Fruit fly (Drosophila melanogaster) whole organism, larva: ENCODE results near the gene Sdhaf3.

Experiments
- noc ChIP-seq: fragments of 200-800 bp; sonication (Bioruptor generic); optimal IDR thresholded peaks from 3 replicates; lab custom pipeline; 2019; ENCODE audit warnings: missing biosample characterization, mild to moderate bottlenecking, missing genetic modification characterization, moderate library complexity

Gene Sdhaf3

DNA sequence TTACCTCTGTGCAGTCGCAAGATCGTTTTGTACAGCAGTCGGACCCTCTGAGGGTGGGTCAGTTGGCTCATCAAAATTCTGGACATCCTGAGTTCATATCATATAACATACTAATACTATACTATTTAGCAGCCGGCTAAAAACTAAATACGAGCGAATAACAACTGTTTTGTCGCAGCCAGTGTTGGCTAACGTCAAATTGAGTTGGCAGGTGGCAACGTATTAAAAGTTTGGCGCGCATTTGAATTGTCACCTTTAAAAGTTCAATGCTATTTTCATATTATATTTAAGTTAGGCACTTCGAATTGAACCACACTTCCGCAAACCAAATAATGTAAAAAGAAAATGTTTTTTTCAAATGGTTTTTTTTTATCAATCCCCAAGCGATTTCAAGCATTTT lies at the start of gene Sdhaf3:
Gene Sdhaf3 (minus strand): TSS at position 177 of the 400 bp plus-strand sequence.
- TF ChIP-seq noc: no peak

DNA sequence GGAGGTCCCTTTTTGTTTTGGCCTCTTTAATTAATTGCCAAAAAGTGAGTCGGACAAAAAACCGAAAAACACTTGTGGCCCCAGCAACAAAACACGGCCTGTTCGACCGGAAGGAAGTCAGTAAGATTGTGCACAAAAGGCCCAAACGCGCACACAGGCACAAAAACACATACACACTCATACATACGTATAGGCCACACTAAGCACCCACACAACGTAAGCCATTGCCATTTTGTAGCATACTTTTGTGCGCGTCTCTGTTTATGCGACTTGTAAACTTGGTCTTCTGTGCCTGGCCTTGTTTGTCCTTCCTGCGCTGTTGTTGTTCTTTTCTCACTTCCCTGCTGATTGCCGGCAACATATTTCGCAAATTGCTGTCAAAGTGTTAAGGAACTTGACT lies 48.2 kb upstream of the Sdhaf3 start:
- TF ChIP-seq noc: no peak

DNA sequence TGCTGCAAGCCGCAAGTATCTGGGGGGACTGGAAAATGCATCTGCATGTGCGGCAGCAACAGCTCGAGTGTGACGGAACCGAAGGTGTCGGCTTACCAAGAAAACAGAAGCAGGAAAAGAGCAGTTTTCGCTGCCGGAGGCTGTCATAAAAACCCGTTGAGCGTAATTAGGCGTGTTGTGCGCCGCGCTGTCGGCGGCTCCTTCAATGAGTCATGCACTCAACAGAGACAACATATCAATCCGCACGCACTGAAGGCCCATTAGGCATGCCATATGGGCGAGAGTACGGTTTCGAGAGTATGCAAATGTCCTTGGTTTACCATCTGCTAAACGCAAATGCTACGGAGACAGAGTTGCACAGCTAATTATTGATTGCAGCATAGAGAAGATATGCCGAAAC lies 46.2 kb upstream of the Sdhaf3 start:
- TF ChIP-seq noc: no peak

DNA sequence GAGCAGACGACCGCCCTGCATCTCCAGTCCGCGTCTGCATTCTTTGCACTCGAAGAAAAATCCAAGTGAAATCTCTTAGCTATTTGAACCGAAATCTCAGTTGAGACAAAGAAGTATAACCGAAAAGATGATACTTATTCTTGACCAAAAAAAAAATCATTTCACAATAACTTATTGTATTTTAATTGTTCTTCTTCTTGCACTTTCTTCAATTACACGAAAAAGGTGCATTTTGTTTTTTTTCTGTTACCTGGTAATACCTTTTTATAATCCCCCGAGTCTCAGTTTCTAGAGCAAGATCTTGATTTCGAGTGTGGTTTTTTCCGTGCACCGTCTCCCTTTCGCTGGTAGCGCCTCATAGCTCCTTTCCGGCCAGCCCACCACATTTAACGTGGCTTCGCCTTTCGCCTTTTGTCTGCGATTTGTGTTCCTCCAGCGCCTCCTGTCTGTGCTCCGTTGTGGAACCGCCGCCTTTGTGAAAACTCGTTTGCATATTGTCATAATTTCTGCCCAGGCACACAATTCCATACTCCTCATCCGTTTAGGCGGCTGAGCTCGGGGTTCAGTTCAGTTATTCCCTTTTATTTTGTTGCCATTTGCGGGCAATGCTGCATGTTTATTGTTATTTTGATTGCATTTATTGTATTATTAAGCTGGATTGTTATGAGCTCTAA lies 44.6 kb upstream of the Sdhaf3 start:
- TF ChIP-seq noc: no peak

DNA sequence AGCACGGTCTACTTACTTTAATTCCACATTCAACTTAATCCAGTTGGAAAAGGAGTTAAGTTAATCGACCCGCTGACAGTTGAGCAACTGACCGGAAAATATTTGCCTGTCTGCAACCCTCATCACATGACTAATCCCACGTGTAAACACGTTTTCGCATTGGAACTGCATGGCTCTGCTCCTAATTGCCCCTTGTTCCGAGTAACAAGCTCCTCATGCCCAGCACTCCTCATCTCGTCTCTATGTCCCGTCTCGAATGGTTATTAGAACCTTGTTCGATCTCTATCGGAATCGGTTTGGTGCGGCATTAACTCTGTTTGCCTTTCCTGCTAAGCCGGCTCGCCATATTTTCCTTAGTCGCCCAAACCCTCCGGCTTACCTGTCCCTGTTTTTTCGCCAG lies 44.0 kb upstream of the Sdhaf3 start:
- TF ChIP-seq noc: no peak

DNA sequence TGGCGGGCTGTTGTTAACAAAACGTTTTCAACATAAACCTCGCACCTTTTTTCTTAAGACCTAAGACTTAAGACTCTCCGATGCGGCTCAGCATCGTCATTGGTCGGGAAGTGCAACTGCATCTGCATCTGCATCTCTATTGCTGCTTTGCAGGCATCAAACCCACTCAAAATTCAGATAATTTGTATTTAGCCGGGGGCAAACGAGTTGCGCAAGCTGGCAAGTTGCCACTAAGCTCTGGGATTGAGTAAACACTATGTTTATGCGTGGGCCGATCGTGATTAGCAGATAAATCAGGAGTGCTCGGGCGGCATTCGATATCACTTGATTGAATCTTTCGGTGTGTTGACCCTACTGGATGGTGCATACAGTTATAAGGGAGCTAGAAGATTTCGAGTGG lies 43.3 kb upstream of the Sdhaf3 start:
- no peak for TF ChIP-seq noc

DNA sequence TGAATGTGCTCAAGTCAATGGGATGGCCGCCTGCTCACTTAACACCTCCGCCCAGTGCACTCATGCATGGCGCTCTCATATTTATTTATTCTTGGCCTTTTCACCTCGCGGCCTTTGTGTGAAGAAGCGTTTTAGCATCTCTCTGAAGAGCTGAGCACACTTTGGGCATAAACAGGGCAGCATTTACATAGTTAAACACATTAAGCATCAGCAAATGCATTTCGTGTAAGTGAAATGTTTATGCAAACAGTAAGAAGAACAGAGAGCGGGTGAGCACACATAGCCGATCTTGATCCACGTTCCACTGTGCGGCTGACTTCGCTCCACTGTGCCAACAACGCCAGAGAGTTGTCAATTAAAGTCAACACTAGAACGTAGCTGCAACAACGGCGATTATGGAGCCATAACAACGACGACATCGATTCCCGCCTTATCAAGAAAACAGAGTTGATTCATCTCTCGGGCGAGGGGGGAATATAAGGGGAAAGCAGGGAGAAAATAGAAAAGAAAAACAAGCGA lies 42.4 kb upstream of the Sdhaf3 start:
- TF ChIP-seq noc: no peak

DNA sequence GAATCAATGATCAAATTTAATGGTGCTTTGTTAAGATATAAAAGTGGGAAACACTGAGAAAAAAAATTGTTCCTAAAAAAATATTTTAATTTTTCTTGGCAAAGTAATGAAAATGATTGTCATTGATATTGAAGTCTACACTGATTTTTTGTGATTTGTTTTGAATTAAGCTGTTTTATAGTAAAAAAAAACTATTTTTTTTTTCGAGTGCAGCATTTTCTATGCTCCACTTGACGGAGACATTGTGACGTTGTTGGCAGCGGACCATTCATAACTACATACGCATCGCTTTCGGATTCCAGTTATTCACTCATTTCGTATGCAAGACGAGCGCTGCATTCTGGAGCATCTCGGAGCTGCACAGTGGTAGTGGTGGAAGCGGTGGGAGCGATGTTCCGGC lies 41.9 kb upstream of the Sdhaf3 start:
- no peak for TF ChIP-seq noc

DNA sequence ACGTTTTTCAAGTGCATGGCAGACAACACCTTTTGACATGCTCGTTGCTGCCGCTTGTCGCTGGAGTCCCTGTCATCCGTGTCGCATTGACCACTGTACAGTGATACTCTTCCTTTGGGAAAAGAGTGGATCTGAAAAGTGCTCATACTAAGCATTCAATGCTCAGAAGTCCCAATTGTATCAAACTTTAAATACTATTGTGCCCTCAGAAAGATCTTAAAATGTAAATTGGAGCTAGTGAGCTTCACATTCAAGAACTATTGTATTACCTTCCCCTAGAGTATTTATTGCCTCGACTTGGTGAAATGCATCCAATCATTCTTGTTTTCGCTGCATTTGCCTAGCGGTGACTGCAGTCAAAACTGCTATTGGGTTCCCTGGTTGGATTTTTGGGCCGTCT lies 41.1 kb upstream of the Sdhaf3 start:
- no peak for TF ChIP-seq noc

DNA sequence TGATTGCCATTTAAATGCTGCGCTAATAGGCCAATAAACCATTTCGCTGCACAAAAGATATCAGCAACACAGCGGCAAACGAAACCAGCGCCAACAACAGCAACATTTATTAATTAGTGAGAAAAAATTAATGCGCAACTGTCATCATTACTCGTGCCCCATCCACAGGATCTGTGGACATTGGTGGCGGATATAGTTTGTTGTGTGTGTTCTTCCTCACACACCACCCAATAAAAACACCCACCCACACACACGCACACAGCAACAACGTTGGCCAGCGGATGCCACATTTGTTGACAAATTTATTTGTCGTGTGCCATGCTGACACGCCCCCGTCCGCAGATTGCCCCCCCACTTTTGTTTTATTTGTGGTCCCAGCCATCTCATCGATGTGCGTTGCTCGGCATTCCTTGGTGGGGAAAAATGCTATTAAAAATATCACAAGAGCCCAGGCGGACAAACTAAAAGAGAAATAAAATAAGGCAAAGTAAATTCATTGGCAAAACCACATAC lies 36.0 kb upstream of the Sdhaf3 start:
- no peak for TF ChIP-seq noc

DNA sequence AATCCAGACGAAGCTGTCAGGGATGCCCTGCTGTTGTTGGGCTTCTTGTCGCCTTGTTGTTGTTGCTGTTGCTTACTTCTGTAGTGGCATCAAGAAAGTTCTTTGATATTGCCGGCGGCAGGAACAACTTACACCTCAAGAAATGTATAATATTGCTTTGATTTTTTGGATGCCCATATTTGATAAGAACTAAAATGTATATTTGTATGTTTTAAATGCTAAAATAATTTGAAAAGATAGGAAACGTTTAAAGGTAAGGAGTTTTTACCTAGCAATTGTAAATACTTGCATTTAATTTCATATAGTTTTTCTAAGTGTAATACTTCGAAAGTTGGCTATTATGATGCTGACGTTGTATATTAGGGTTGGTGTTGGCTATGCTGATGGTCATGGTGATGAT lies 27.9 kb upstream of the Sdhaf3 start:
- no peak for TF ChIP-seq noc

DNA sequence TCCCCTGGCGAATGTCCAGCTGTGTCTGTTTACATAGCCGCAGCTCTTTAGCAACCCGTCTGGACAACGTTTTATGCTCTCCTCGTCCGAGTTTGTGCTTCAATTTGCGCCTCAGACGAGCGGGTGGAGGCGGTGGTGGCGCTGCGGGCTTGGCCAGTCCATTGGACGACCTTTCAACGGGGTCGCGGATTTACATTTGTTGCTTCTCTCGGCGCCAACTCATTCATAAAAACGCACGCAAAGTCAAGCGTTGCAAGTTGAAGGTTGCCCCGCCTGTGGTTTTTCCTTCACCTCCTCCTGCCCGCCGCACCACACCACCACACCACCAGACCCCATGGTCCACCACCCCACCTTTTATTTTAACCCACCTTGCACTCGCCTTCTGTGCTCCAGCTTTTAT lies 25.5 kb upstream of the Sdhaf3 start:
- no peak for TF ChIP-seq noc

DNA sequence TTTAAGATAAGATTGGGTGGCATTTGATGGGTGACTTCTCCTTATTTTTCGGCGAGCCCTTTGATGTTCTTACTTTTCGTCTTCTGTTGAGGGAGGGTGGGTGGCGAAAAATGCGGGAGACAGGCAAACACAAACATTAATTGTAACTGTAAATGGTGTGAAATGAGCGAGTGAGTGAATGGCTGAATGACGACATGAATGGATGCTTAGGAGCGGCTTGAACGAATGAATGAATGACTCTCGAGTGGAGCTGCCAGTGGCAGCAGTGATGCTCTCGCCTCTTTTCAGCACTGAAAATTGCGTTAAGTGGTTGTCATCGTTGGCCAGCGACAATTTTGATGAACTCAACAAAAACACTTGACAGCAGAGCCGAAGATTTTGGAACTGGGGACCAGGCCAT lies 22.3 kb upstream of the Sdhaf3 start:
- TF ChIP-seq noc: no peak

DNA sequence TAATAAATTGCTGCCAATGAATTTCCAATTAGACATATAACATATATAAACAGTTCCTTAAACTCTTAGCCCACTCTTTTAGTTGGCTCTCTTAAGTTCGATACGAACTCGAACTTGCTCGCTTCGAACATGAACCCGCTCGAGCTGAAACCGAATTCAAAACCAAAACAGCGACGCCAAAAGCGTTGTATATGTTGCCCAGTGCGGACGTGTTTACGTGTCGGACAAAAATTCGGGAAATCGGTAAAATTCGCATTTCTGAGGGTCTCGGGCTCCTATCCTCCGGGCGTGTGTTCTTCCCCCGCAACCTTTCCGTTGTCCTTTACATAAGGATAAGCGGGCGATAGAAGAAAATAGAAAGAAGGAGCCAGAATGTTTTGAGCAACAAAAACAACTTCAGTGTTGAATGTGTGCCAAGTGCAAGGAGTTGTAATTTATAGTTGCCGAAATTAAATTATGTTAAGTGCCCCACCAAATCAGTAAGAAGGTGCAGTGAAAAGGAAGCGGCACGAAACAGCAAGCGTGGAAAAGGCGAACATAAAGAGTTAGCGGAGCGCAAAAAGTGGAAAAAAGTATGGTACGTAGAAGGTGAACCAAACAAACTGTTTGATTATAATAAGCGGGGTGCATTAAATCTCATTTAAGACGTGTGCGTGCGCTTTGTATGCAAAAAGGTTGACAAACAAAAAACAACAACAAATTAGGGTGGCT lies 20.5 kb upstream of the Sdhaf3 start, which contains the start of gene CG42342:
Gene CG42342 (plus strand): TSS at position 176 of the 711 bp plus-strand sequence.
- no peak for TF ChIP-seq noc

DNA sequence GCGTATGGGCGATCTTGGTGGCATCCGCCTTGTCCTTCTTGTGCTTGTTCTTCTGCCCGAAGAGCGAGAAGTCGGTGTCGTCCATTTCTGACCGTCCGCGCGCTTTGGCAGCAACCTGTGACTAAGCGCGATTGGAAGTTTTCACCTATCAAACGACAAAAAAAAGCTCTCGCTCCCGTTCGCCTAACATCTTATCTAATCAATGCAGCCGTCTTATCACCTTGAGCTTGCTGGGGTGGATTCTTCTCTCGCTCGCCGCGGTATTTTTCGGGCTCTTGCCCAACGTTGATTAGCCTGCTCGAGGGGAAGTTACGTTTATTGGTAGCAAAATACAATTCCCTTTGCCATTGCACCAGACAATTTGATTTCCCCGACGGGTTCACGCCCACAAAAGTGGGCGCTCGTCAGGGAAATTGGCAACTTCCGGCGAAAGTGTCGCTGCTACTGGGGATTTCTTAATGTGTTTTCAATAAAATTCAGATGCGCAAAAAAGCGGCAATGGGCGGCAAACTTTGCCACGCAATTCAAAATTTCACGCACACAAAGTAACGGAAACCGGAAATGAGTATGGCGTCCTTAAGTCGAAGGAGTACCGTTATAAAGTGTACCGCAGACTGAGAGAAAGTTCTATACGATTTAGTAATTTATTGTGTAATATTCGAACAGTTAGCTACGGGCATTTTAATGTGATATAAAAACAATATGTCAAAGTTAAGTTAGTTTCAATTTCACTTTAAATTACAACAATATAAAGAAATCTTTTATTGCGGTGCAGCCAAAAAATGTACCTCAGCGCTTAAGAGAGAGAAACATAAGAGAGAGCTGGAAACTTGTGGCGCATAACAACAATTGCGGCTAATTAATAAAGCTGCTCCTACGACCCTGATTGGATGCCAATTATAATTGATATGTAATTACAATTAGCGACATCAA lies 18.9 kb upstream of the Sdhaf3 start, which contains the start of gene Decay:
Gene Decay (minus strand): TSS at position 132 of the 933 bp plus-strand sequence.
- no peak for TF ChIP-seq noc

DNA sequence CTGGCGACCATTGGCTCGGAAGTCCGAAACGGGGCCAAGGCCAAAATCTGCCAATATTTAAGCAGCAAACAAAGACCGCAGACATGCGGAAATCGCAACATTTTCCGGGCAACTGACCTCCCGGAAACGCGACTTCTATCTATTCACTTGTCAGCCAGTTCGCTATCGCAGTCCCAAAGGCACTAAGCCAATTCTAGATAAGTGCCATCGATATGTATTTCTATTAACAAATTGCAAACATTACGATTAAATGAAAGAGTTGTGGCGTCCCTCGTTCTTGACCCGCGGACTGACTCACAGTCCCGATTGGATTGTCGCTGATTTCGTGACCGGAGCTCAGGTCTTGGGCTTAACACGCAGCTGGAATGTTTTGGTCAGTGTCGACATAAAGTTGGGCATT lies 16.6 kb upstream of the Sdhaf3 start, which contains the start of gene Gr89a:
Gene Gr89a (minus strand): TSS at position 101 of the 400 bp plus-strand sequence.
- no peak for TF ChIP-seq noc

DNA sequence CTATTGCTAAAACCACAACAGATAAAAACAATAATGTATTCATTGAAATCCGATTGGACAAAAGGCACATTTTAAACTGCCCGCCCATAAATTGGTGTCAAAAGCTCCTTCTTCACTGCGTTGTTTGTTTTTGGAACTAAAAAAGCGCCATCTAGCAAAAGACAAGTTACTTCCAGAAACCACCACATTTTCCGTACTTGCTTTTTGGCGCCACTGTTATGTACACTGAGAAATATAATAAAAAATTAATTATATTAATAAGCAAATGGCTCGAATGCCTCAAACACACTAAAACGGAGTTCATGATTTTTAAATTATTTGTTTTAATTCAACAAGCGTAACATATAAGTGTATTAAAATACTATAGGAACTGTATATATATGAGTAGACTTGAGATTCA lies 15.1 kb upstream of the Sdhaf3 start:
- no peak for TF ChIP-seq noc
